Worm (Caenorhabditis elegans) whole organism, dauer: ENCODE results near the gene hot-9.
"Not testable (repeated sequence)": the region's sequence is repeated elsewhere in the genome, so short reads cannot be mapped to it uniquely, and the experiment has no call there.

ENCODE experiments used
- unc-62 ChIP-seq: sonication (generic microtip); optimal IDR thresholded peaks from 2 replicates; lab custom pipeline; 2017; ENCODE audit warnings: missing biosample characterization, missing genetic modification reagents, missing genetic modification characterization

The hot-9 gene

DNA sequence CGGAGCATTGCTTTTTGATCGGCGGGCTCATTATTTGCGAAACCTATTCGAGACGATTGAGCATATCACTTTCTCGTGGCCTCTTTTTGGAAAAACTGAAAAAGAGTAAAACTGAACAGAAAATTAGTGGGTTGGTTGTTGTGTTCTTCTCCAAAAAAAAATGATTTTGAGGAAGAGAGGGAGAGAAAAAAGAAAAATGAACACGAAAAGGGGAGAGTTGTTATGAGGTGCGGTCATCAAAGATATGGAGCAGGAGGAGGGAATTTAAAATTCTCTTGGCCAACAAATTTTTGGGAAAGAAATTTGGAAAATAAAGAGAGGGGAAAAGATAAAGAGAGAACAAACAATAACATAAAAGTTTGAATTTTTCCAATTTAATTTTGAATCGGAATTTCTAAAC is at the start of gene hot-9:
Gene hot-9 (minus strand): TSS at position 101 of the 400 bp plus-strand sequence.
- TF ChIP-seq unc-62 (GFP tag; lab: Kevin White, UChicago), result no peak

DNA sequence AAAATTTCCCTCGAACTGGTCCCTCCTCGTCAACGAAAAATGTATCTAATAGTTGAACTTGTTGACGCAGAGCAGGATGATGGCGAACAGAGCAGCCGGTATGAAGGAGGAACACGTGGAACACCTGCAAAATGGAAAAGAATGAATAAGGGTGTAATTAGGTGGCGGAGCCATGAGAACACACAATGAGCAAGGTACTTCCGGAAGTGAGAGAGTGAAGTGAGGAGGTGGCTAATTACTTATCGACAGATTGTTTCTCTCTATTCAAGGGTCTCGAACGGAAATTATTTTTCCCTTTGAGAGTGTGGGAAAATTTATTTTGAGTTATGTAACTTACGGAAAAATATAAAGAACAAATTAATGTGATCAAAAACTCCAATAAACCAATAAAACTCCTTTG is 48.2 kb upstream of the hot-9 start:
- no peak for TF ChIP-seq unc-62 (GFP tag; lab: Kevin White, UChicago)

DNA sequence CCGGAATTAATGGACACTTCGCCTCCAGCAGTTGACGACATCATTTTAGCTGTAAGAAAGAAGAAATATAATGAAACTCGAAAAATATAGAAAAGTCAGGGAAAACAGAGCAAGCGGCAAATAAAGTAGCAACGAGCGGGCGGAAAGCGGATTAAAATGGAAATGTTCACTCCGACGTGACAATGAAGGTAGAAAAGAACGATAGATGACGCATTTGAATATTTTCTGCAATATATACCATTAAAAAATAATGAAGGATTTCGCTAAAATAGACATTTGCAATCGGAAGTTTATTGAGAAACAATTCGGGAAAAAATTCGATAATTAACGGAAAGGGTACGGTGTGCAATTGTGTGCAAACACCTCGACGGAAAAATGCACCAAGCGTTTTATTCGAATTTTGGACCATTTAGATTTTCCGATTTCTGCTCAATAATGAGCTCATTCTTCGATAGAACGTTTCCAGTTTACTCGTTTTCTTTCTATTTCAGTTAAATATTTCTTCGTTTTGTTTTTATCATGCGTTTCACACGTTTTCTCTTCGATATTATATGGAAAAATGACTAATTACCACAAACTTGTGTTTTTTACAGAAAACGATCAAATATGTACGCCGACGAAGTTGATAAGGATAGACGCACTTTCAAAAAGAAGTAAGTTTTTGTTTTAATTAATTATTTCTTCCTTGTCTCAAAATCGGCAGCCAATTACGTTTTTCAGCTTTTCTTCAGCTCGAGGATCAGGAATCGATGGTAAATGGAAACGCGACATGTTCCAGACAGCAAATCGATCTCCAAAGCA is 45.9 kb upstream of the hot-9 start, which contains the start of the genes snpn-1 and C02B10.4:
Gene snpn-1 (minus strand): TSS at position 51 of the 801 bp plus-strand sequence.
Gene C02B10.4 (plus strand): TSS at position 594 of the 801 bp plus-strand sequence.
- TF ChIP-seq unc-62 (GFP tag; lab: Kevin White, UChicago), result no peak

DNA sequence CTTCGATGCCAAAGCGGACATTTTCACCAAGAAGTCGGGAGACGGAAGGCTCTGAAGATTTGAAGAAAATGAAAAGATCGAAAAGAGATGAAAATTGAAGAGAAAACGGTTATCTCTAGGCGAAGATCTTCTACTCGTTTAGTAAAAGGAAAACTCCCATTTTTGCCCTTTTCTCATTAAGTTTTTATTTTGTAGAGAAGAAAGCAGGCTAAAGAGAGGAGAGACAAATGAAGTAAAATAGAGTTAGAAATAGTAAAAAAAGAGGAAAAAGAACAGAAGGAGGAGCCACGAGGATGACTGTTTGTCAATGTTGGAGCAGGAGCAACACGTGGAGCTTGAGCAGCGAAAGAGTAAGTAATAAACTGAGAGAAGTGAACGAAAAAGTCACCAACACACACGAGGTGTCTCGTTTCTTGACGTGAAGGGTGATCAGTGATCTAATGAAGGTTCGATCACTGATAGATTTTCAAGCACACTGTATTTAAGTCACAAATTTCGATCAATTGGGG is 43.6 kb upstream of the hot-9 start, which contains the start of gene ivd-1:
Gene ivd-1 (minus strand): TSS at position 51 of the 509 bp plus-strand sequence.
- no peak for TF ChIP-seq unc-62 (GFP tag; lab: Kevin White, UChicago)

- no peak for TF ChIP-seq unc-62 (GFP tag; lab: Kevin White, UChicago)
Measured at ce11 chrIV:5086961-5087326, 41.7 kb upstream of the hot-9 start.

- TF ChIP-seq unc-62 (GFP tag; lab: Kevin White, UChicago), result no peak
Measured at ce11 chrIV:5086243-5086960, 41.1 kb upstream of the hot-9 start.

DNA sequence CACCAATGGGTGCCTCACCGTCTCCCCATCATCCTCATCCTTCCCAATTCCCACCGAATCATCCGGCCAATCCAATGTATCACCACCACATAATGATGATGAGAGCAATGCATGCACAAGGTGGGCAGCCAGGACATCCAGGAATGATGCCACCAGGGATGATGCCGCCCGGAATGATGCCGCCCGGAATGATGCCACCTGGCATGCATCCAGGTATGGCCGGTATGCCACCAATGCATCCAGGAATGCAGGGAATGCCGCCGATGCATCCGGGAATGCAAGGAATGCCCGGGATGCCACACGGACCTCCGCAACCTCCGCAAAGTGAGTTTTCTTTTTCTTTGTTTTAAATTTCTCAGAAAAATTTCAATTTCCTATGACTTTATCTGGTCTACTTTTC is 40.5 kb upstream of the hot-9 start:
- TF ChIP-seq unc-62 (GFP tag; lab: Kevin White, UChicago), result no peak

DNA sequence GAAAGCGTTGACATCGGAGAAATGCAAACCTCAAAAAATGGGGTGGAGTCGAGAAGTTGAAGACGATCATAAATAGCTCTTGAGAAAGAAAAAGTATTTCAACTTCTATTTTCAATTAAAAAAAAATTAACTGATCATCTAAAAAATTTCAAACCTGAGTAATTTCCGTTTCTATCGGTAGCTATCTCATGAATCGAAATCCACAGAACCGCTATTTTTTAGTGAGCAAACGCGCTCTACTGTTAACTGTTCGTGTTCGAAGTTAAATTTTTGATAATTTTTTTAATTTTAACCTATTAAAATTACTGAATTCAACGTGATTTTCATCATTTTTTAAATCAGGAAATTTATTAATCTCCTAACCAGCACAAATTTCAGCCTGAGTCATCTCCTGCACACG is 38.5 kb upstream of the hot-9 start:
- TF ChIP-seq unc-62 (GFP tag; lab: Kevin White, UChicago), result no peak

- TF ChIP-seq unc-62 (GFP tag; lab: Kevin White, UChicago), result no peak
Measured at ce11 chrIV:5082900-5083530, 37.7 kb upstream of the hot-9 start, which contains the start of gene pygo-1. pygo-1 (plus strand) TSS chrIV:5083303.

DNA sequence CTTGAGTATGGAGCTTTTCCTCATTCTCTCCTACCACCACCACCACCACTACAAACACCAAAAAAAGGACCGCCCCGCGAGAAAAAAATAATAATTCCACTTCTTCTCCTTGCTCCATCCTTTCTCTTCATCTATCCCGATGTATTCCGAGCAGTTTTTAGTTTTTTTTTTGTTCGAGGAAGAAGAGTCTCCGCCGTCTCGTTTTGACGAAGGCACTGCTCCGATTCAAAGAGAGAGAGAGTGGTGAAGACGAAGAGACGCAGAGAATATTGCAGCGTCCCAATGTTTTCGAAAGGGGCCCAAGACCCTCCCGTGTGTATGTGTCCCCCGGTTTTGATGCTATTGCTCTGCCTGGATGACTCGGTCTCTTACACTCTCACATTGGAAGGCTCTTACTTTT is 35.8 kb upstream of the hot-9 start:
- no peak for TF ChIP-seq unc-62 (GFP tag; lab: Kevin White, UChicago)

DNA sequence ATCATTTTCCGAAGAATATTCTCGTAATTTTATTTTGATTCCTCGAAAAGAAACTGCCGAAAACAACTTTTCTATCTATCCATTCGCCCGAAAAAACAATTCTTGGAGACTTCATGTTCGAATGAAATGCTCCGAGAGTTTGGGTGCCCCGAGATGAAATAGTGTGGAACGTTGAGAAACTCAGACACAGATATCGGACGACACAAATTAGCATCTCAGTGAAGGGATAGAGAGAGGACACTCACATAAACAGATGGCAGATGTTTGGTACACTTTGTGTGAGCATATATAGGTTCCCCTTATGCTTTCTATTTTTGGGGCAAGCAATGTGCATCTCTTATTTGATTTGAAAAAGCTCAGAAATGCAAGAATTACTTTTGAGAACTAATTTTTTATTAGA is 33.6 kb upstream of the hot-9 start:
- TF ChIP-seq unc-62 (GFP tag; lab: Kevin White, UChicago), result no peak

DNA sequence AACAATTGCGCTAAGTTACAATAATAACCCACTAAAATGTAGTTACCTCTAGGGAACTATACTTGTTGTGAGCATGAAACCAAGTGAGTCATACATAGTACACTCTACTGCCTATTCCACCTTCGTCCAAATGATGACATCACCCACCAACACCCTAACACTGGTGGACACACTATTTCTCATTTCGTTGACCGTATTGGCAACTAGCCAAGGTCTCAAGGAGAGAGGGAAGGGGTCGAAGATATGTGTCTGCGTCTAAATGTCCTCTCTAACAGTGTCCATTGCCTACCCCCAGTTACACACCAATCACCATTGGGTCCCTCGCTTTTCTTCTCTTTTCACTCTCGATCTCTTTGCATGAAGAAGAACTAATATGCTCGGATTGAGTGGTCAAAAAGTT is 32.6 kb upstream of the hot-9 start:
- no peak for TF ChIP-seq unc-62 (GFP tag; lab: Kevin White, UChicago)

DNA sequence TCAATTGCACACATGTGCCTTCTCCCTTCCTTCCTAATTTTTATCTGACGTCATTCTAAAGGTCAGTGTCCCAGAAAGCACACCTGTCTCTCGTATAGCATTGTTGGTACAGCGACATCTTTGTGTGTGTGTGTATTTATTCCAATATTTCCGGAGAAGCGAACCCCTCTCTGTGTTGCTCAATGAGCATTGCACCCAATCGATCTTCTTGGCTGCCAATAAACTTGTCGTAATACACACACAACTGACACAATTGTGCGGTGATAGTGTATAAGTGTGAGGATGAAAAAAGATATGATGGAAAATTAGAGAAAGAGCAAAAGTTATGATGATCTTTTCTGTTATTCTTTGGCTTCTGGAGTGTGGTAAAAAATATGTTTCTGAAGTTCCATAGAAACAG is 31.3 kb upstream of the hot-9 start:
- TF ChIP-seq unc-62 (GFP tag; lab: Kevin White, UChicago), result no peak

DNA sequence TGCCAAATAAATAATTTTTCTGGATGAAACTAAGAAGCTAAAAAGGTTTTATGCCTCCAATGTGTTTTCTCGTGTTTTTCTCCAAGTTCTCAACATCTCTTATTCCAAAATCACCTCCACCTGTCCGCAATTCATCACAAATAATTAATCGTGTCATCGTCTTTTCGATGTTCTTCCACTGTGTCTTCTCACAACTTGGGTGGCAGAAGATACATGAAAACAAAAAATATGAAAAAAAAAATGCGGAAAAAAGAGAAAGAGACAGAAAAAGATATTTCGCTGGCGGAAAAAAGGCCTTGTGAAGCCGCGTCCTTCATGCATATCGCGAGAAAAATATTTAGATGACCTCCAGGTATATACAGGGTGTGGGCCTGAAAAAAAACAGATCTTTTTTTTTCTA is 28.5 kb upstream of the hot-9 start:
- TF ChIP-seq unc-62 (GFP tag; lab: Kevin White, UChicago), result no peak

- TF ChIP-seq unc-62 (GFP tag; lab: Kevin White, UChicago), result not testable (repeated sequence)
Measured at ce11 chrIV:5070593-5070992, 25.3 kb upstream of the hot-9 start, which contains the start of gene C02B10.6. C02B10.6 (plus strand) TSS chrIV:5070893.

- TF ChIP-seq unc-62 (GFP tag; lab: Kevin White, UChicago), result not testable (repeated sequence)
Measured at ce11 chrIV:5068541-5068940, 23.3 kb upstream of the hot-9 start, which contains the start of the genes R13H9.6 and rmd-6. R13H9.6 (minus strand) TSS chrIV:5068641. rmd-6 (plus strand) TSS chrIV:5068845.
